Worm (Caenorhabditis elegans): Measurements from ENCODE around the gene gldi-8.

ce11 chrIII:12642511-12643168 is 43.1 kb upstream of the gldi-8 start:
- no peak for TF ChIP-seq nhr-11 (tag; optimal IDR thresholded peaks at IDR 0.05)
- TF ChIP-seq skn-1 (tag; optimal IDR thresholded peaks at IDR 0.05), result no peak

Measured in whole organism, L3 larva.